Fruit fly (Drosophila melanogaster) whole organism, embryonic: ENCODE results near the gene CG5861.

Source experiments
- Antp ChIP-seq: fragments of 200-800 bp; sonication (Bioruptor generic); optimal IDR thresholded peaks from 3 replicates; lab custom pipeline; 2016; ENCODE audit warnings: missing biosample characterization, missing genetic modification characterization
- Atf-2 ChIP-seq: fragments of 200-800 bp; sonication (Bioruptor generic); optimal IDR thresholded peaks from 2 replicates; lab custom pipeline; 2016; ENCODE audit warnings: missing biosample characterization, missing genetic modification characterization
- C15 ChIP-seq: fragments of 200-800 bp; sonication (Bioruptor generic); IDR thresholded peaks from 3 replicates; pipeline ENCODE4 v1.3.6; 2022; ENCODE audit warnings: missing biosample characterization, missing genetic modification characterization
- CG12744 ChIP-seq: fragments of 200-800 bp; sonication (Bioruptor generic); optimal IDR thresholded peaks from 2 replicates; lab custom pipeline; 2016; ENCODE audit warnings: missing biosample characterization, missing genetic modification characterization
- CG13894 ChIP-seq: fragments of 200-800 bp; sonication (Bioruptor generic); optimal IDR thresholded peaks from 3 replicates; lab custom pipeline; 2018; ENCODE audit warnings: missing biosample characterization, mild to moderate bottlenecking, missing genetic modification characterization, moderate library complexity
- CG15514 ChIP-seq: fragments of 200-800 bp; sonication (Bioruptor generic); optimal IDR thresholded peaks from 3 replicates; lab custom pipeline; 2017; ENCODE audit warnings: missing biosample characterization, missing genetic modification characterization, mild to moderate bottlenecking, moderate library complexity, missing genetic modification reagents
- CG1603 ChIP-seq: fragments of 200-800 bp; sonication (Bioruptor generic); optimal IDR thresholded peaks from 2 replicates; lab custom pipeline; 2019; ENCODE audit warnings: missing biosample characterization, mild to moderate bottlenecking, missing genetic modification characterization, moderate library complexity
- CG17912 ChIP-seq: fragments of 200-800 bp; sonication (Bioruptor generic); optimal IDR thresholded peaks from 2 replicates; lab custom pipeline; 2018; ENCODE audit warnings: missing biosample characterization, mild to moderate bottlenecking, missing genetic modification characterization
- CG2202 ChIP-seq: fragments of 200-800 bp; sonication (Bioruptor generic); optimal IDR thresholded peaks from 2 replicates; lab custom pipeline; 2018; ENCODE audit warnings: missing biosample characterization, mild to moderate bottlenecking, missing genetic modification characterization
- CG3065 ChIP-seq: fragments of 200-800 bp; sonication (Bioruptor generic); optimal IDR thresholded peaks from 2 replicates; lab custom pipeline; 2016; ENCODE audit warnings: missing biosample characterization, missing genetic modification characterization
- CG34376 ChIP-seq: fragments of 200-800 bp; sonication (Bioruptor generic); optimal IDR thresholded peaks from 2 replicates; lab custom pipeline; 2018; ENCODE audit warnings: missing biosample characterization, mild to moderate bottlenecking, missing genetic modification characterization
- CG5180 ChIP-seq: fragments of 200-800 bp; sonication (Bioruptor generic); optimal IDR thresholded peaks from 3 replicates; lab custom pipeline; 2017; ENCODE audit warnings: missing biosample characterization, missing genetic modification characterization, mild to moderate bottlenecking, moderate library complexity, missing genetic modification reagents
- CG7271 ChIP-seq: fragments of 200-800 bp; sonication (Bioruptor generic); optimal IDR thresholded peaks from 2 replicates; lab custom pipeline; 2018; ENCODE audit warnings: missing biosample characterization, mild to moderate bottlenecking, missing genetic modification characterization, moderate library complexity
- CG8290 ChIP-seq, 3 experiments: fragments of 200-800 bp; sonication (Bioruptor generic); optimal IDR thresholded peaks; 2 replicates each; lab custom pipeline; 2016 to 2019; ENCODE audit warnings: missing biosample characterization in 3 of 3, missing genetic modification characterization in 3 of 3, mild to moderate bottlenecking in 2 of 3, moderate library complexity in 1 of 3
- CG8478 ChIP-seq: fragments of >200 bp; optimal IDR thresholded peaks from 2 replicates; lab custom pipeline; 2018
- CG9727 ChIP-seq: fragments of 200-800 bp; sonication (Bioruptor generic); optimal IDR thresholded peaks from 3 replicates; lab custom pipeline; 2017; ENCODE audit warnings: missing biosample characterization, mild to moderate bottlenecking, missing genetic modification characterization
- CTCF ChIP-seq: fragments of 200-800 bp; sonication (Bioruptor generic); optimal IDR thresholded peaks from 2 replicates; lab custom pipeline; 2017; ENCODE audit warnings: missing biosample characterization, mild to moderate bottlenecking, missing genetic modification characterization, moderate library complexity
- CrebB ChIP-seq: fragments of 200-800 bp; sonication (Bioruptor generic); optimal IDR thresholded peaks from 3 replicates; lab custom pipeline; 2018; ENCODE audit warnings: missing biosample characterization, mild to moderate bottlenecking, missing genetic modification characterization
- Deaf1 ChIP-seq: fragments of 200-800 bp; optimal IDR thresholded peaks from 3 replicates; lab custom pipeline; 2019; ENCODE audit warnings: missing biosample characterization, mild to moderate bottlenecking, missing genetic modification characterization, moderate library complexity
- Dip2 ChIP-seq: fragments of 200-800 bp; sonication (Bioruptor generic); IDR thresholded peaks from 2 replicates; pipeline ENCODE4 v1.3.6; 2022; ENCODE audit warnings: missing biosample characterization, missing genetic modification characterization
- Dp ChIP-seq: fragments of 200-800 bp; sonication (Bioruptor generic); optimal IDR thresholded peaks from 2 replicates; lab custom pipeline; 2018; ENCODE audit warnings: missing biosample characterization, mild to moderate bottlenecking, missing genetic modification characterization, moderate library complexity
- HLHmδ ChIP-seq: fragments of 200-800 bp; sonication (Bioruptor generic); optimal IDR thresholded peaks from 2 replicates; lab custom pipeline; 2018; ENCODE audit warnings: missing biosample characterization, mild to moderate bottlenecking, missing genetic modification characterization, moderate library complexity
- HmgZ ChIP-seq: fragments of 200-800 bp; sonication (Bioruptor generic); optimal IDR thresholded peaks from 2 replicates; lab custom pipeline; 2018; ENCODE audit warnings: missing biosample characterization, mild to moderate bottlenecking, missing genetic modification characterization
- Pdp1 ChIP-seq, 2 experiments: fragments of 200-800 bp; sonication (Bioruptor generic); optimal IDR thresholded peaks; 3 replicates each; lab custom pipeline; 2016; ENCODE audit warnings: missing biosample characterization in 2 of 2, missing genetic modification characterization in 2 of 2, mild to moderate bottlenecking in 1 of 2, moderate library complexity in 1 of 2
- Side ChIP-seq: fragments of 200-800 bp; sonication (Bioruptor generic); optimal IDR thresholded peaks from 2 replicates; lab custom pipeline; 2016; ENCODE audit warnings: missing biosample characterization, missing genetic modification characterization
- Usf ChIP-seq: fragments of 200-800 bp; sonication (Bioruptor generic); optimal IDR thresholded peaks from 2 replicates; lab custom pipeline; 2017; ENCODE audit warnings: missing genotype, missing biosample characterization, missing genetic modification characterization
- abd-A ChIP-seq: fragments of 200-800 bp; sonication (Bioruptor generic); optimal IDR thresholded peaks from 3 replicates; lab custom pipeline; 2019; ENCODE audit warnings: missing biosample characterization, mild to moderate bottlenecking, missing genetic modification characterization, moderate library complexity
- ash1 ChIP-seq: fragments of 200-800 bp; sonication (Bioruptor generic); optimal IDR thresholded peaks from 2 replicates; lab custom pipeline; 2018; ENCODE audit warnings: missing biosample characterization, mild to moderate bottlenecking, missing genetic modification characterization
- cg ChIP-seq: fragments of 200-800 bp; sonication (Bioruptor generic); optimal IDR thresholded peaks from 3 replicates; lab custom pipeline; 2019; ENCODE audit warnings: missing biosample characterization, mild to moderate bottlenecking, missing genetic modification characterization, moderate library complexity
- chn ChIP-seq: fragments of 200-800 bp; sonication (Bioruptor generic); optimal IDR thresholded peaks from 2 replicates; lab custom pipeline; 2016; ENCODE audit warnings: missing biosample characterization, missing genetic modification characterization
- da ChIP-seq: fragments of 200-800 bp; sonication (Bioruptor generic); optimal IDR thresholded peaks from 2 replicates; lab custom pipeline; 2016; ENCODE audit warnings: missing biosample characterization, missing genetic modification characterization
- dm ChIP-seq: fragments of 200-800 bp; sonication (Bioruptor generic); optimal IDR thresholded peaks from 3 replicates; lab custom pipeline; 2016; ENCODE audit warnings: missing biosample characterization, missing genetic modification characterization
- ftz-f1 ChIP-seq: fragments of 200-800 bp; sonication (Bioruptor generic); optimal IDR thresholded peaks from 2 replicates; lab custom pipeline; 2016; ENCODE audit warnings: missing biosample characterization, missing genetic modification characterization
- gce ChIP-seq: fragments of 200-800 bp; sonication (Bioruptor generic); IDR thresholded peaks from 3 replicates; pipeline ENCODE4 v1.3.6; 2022; ENCODE audit warnings: missing biosample characterization, missing genetic modification characterization
- jigr1 ChIP-seq: fragments of 200-800 bp; sonication (Bioruptor generic); IDR thresholded peaks from 3 replicates; pipeline ENCODE4 v1.3.6; 2022; ENCODE audit warnings: missing biosample characterization, missing genetic modification characterization
- kah ChIP-seq: fragments of 200-800 bp; sonication (Bioruptor generic); optimal IDR thresholded peaks from 2 replicates; lab custom pipeline; 2018; ENCODE audit warnings: missing biosample characterization, mild to moderate bottlenecking, missing genetic modification characterization
- kni ChIP-seq: fragments of 200-800 bp; sonication (Bioruptor generic); optimal IDR thresholded peaks from 3 replicates; lab custom pipeline; 2017; ENCODE audit warnings: mild to moderate bottlenecking, missing biosample characterization, missing genetic modification reagents, missing genetic modification characterization
- knrl ChIP-seq: fragments of 200-800 bp; sonication (Bioruptor generic); IDR thresholded peaks from 3 replicates; pipeline ENCODE4 v1.3.6; 2022; ENCODE audit warnings: missing biosample characterization, missing genetic modification characterization; ENCODE audit not compliant: partially characterized antibody
- luna ChIP-seq: fragments of 200-800 bp; sonication (Bioruptor generic); optimal IDR thresholded peaks from 2 replicates; lab custom pipeline; 2016; ENCODE audit warnings: missing biosample characterization, missing genetic modification characterization
- peb ChIP-seq: fragments of 200-800 bp; sonication (Bioruptor generic); IDR thresholded peaks from 2 replicates; pipeline ENCODE4 v1.3.6; 2022; ENCODE audit warnings: missing biosample characterization, missing genetic modification characterization
- prd ChIP-seq, 3 experiments: fragments of >200 bp in 2 of 3; fragments of 200-800 bp in 1 of 3; sonication (Bioruptor generic) in 1 of 3; optimal IDR thresholded peaks in 2 of 3; IDR thresholded peaks in 1 of 3; 2 replicates in 2 of 3; 3 replicates in 1 of 3; pipeline versions ENCODE4 v1.3.6 to Lab custom; 2017 to 2022; ENCODE audit warnings: missing biosample characterization in 1 of 3, missing genetic modification characterization in 1 of 3
- pum ChIP-seq: fragments of 200-800 bp; sonication (Bioruptor generic); optimal IDR thresholded peaks from 2 replicates; lab custom pipeline; 2016; ENCODE audit warnings: missing biosample characterization, missing genetic modification characterization
- sc ChIP-seq, 3 experiments: fragments of >200 bp in 2 of 3; fragments of 200-800 bp in 1 of 3; sonication (Bioruptor generic) in 1 of 3; optimal IDR thresholded peaks; 2 replicates in 2 of 3; 3 replicates in 1 of 3; lab custom pipeline; 2017; ENCODE audit warnings: mild to moderate bottlenecking in 1 of 3, missing biosample characterization in 1 of 3, missing genetic modification characterization in 1 of 3, missing genetic modification reagents in 1 of 3
- slbo ChIP-seq: fragments of 200-800 bp; sonication (Bioruptor generic); IDR thresholded peaks from 2 replicates; pipeline ENCODE4 v1.3.6; 2022; ENCODE audit warnings: missing biosample characterization, missing genetic modification characterization
- sqz ChIP-seq: fragments of 200-800 bp; sonication (Bioruptor generic); optimal IDR thresholded peaks from 3 replicates; lab custom pipeline; 2018; ENCODE audit warnings: missing biosample characterization, mild to moderate bottlenecking, missing genetic modification characterization
- sug ChIP-seq: fragments of 200-800 bp; optimal IDR thresholded peaks from 2 replicates; lab custom pipeline; 2019; ENCODE audit warnings: missing biosample characterization, mild to moderate bottlenecking, missing genetic modification characterization, moderate library complexity
- twi ChIP-seq: fragments of 200-800 bp; optimal IDR thresholded peaks from 2 replicates; lab custom pipeline; 2019; ENCODE audit warnings: missing biosample characterization, mild to moderate bottlenecking, missing genetic modification characterization, moderate library complexity
- unpg ChIP-seq: fragments of 200-800 bp; sonication (Bioruptor generic); optimal IDR thresholded peaks from 3 replicates; lab custom pipeline; 2018; ENCODE audit warnings: missing biosample characterization, mild to moderate bottlenecking, missing genetic modification characterization, moderate library complexity
- wdn ChIP-seq: fragments of 200-800 bp; sonication (Bioruptor generic); IDR thresholded peaks from 2 replicates; pipeline ENCODE4 v1.3.6; 2022; ENCODE audit warnings: missing biosample characterization, missing genetic modification characterization

Gene CG5861

dm6 chr2L:16272730-16273129, 34.4 kb downstream of the CG5861 start (continued):
- TF ChIP-seq knrl (GFP tag; lab: Robert Waterston, UW) (no peak), CG9727 (GFP tag; lab: Kevin White, UChicago) (peak; percentile 26), slbo (0 out of 2 replicates have a peak, but pooled peaks have one; percentile 14), prd (optimal IDR thresholded peaks at IDR 0.05; lab: Kevin White, UChicago) (no peak), prd (GFP tag; IDR thresholded peaks at IDR 0.05; lab: Robert Waterston, UW) (no peak), gce (GFP tag; lab: Robert Waterston, UW) (0 out of 3 replicates have a peak, but pooled peaks have one; percentile 48), jigr1 (GFP tag; lab: Robert Waterston, UW) (no peak), CG2202 (peak; percentile 17), unpg (GFP tag; lab: Kevin White, UChicago) (peak; percentile 16), Antp (GFP tag; lab: Kevin White, UChicago) (no peak)

DNA sequence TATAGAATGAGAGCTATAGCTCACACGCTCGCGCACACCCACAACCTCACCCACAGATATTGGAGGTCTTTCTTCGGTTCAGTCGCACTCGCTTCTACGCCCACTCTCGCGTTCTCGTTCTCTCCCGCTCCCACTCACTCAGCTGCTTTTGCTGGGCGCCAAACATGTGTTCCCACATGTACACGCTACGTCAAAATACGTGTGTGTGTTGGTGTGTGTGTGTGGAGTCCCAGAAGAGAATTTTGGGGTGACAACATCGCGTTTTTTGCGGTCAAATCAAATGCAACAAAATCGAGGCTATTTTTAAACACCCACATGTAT, 35.7 kb downstream of the CG5861 start:
- TF ChIP-seq CG7271 (tag; lab: Kevin White, UChicago) (no peak), dm (peak; percentile 62), sqz (GFP tag; lab: Kevin White, UChicago) (peak; percentile 48), kni (GFP tag; lab: Kevin White, UChicago) (peak; percentile 48), Pdp1 (GFP tag; optimal IDR thresholded peaks at IDR 0.05; lab: Kevin White, UChicago) (peak in 1 of 2 experiments; percentile 17), CrebB (tag; lab: Kevin White, UChicago) (peak; percentile 16), Dip2 (GFP tag; lab: Robert Waterston, UW) (no peak), CG17912 (GFP tag; lab: Kevin White, UChicago) (peak; percentile 6), da (GFP tag; lab: Kevin White, UChicago) (peak; percentile 55), abd-A (tag; lab: Kevin White, UChicago) (peak; percentile 77), sug (tag; lab: Kevin White, UChicago) (peak; percentile 71), Deaf1 (tag; lab: Kevin White, UChicago) (peak; percentile 4), CTCF (peak; percentile 5), pum (GFP tag; lab: Kevin White, UChicago) (no peak), peb (no peak), Usf (GFP tag; lab: Kevin White, UChicago) (no peak), chn (GFP tag; lab: Kevin White, UChicago) (peak; percentile 62), twi (tag; lab: Kevin White, UChicago) (peak; percentile 90), ftz-f1 (GFP tag; lab: Kevin White, UChicago) (peak; percentile 89), CG13894 (tag; lab: Kevin White, UChicago) (peak; percentile 55), CG5180 (peak; percentile 1), HmgZ (tag; lab: Kevin White, UChicago) (peak; percentile 19), C15 (GFP tag; lab: Robert Waterston, UW) (no peak), CG12744 (no peak), CG8290 (GFP tag; optimal IDR thresholded peaks at IDR 0.05; lab: Kevin White, UChicago) (no peak), CG8290 (tag; optimal IDR thresholded peaks at IDR 0.05; lab: Kevin White, UChicago) (peak in 1 of 2 experiments; percentile 63), Dp (peak; percentile 21), CG3065 (GFP tag; lab: Kevin White, UChicago) (no peak), CG34376 (GFP tag; lab: Kevin White, UChicago) (peak; percentile 44), CG15514 (GFP tag; lab: Kevin White, UChicago) (no peak), CG1603 (tag; lab: Kevin White, UChicago) (no peak), cg (GFP tag; lab: Kevin White, UChicago) (peak; percentile 98), ash1 (GFP tag; lab: Kevin White, UChicago) (peak; percentile 43), CG8478 (lab: Kevin White, UChicago) (peak; percentile 63), Atf-2 (GFP tag; lab: Kevin White, UChicago) (no peak), Side (GFP tag; lab: Kevin White, UChicago) (peak; percentile 6), sc (optimal IDR thresholded peaks at IDR 0.05; lab: Kevin White, UChicago) (no peak), sc (GFP tag; optimal IDR thresholded peaks at IDR 0.05; lab: Kevin White, UChicago) (no peak), HLHmδ (peak; percentile 86), luna (peak; percentile 13), wdn (GFP tag; lab: Robert Waterston, UW) (no peak), kah (peak; percentile 23)
